Fruit fly (Drosophila melanogaster): ENCODE data around the gene NdufA3.

DNA sequence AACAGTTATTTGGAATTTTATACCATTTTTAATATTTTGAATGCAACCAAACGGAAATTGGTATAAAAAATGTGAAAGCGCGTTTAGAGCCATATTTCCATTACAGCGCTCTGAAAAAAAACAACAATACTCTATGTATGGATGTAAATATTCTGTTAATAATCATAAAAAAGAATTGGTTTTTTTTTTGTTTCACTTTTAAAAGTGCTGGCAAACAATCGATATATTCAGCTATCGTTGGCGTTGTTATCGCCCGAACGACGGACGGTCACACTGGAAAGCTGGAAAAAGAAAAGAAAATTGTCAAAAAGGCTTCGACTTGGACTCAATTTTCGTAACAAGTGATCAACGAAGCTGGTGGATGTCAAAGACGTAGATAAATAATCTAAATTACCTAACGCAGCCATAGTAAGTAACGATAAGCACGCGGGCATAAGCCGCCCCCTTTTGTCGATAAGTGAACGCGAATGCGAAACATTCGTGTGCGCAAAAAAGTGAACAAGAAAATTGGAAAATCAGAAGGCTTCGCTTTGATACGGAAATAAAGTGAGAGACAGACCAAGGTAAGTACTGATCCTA lies 17.5 kb downstream of the NdufA3 start, which contains the start of gene CG7065:
- no peak for TF ChIP-seq h (optimal IDR thresholded peaks at IDR 0.05)
- no peak for TF ChIP-seq Myc (optimal IDR thresholded peaks at IDR 0.05)
- TF ChIP-seq psq (optimal IDR thresholded peaks at IDR 0.05), result no peak
- no peak for TF ChIP-seq Sin3A (optimal IDR thresholded peaks at IDR 0.05)
